ENCODE assay signal across 4 fruit fly cellular contexts in genomic region chr3L:1450940-1451339, dm6.
TF ChIP-seq lines count a peak whose summit lies in the region.

No protein-coding gene starts in this region.

- no peak for TF ChIP-seq CTCF in whole organism, embryonic (GFP tag; optimal IDR thresholded peaks at IDR 0.05; lab: Kevin White, UChicago)

TF ChIP-seq in whole organism, embryonic, 481 proteins besides CTCF, POLR2A, EP300 and RAD21:
- TF ChIP-seq prd (optimal IDR thresholded peaks at IDR 0.05; lab: Kevin White, UChicago) (no peak), prd (GFP tag; IDR thresholded peaks at IDR 0.05; lab: Robert Waterston, UW) (peak; percentile 18; the same call in 1 of the 3 replicates), ara (GFP tag; IDR thresholded peaks at IDR 0.05; lab: Robert Waterston, UW) (0 out of 2 replicates have a peak, but pooled peaks have one; percentile 9), Drgx (GFP tag; IDR thresholded peaks at IDR 0.05; lab: Robert Waterston, UW) (0 out of 2 replicates have a peak, but pooled peaks have one; percentile 28), chinmo (GFP tag; IDR thresholded peaks at IDR 0.05; lab: Robert Waterston, UW; ENCODE audit: partially characterized antibody) (no peak), ash1 (GFP tag; optimal IDR thresholded peaks at IDR 0.05; lab: Kevin White, UChicago) (no peak), Sox102F (GFP tag; optimal IDR thresholded peaks at IDR 0.05; lab: Kevin White, UChicago) (no peak)

TF ChIP-seq in whole organism, prepupa, 60 proteins besides CTCF, POLR2A, EP300 and RAD21 (continues in another document):
- TF ChIP-seq CG34406 (GFP tag; optimal IDR thresholded peaks at IDR 0.05; lab: Kevin White, UChicago) (no peak), ss (GFP tag; optimal IDR thresholded peaks at IDR 0.05; lab: Kevin White, UChicago) (no peak), CG6854 (GFP tag; optimal IDR thresholded peaks at IDR 0.05; lab: Kevin White, UChicago) (no peak), Ets21C (GFP tag; optimal IDR thresholded peaks at IDR 0.05; lab: Kevin White, UChicago) (no peak), spab (GFP tag; optimal IDR thresholded peaks at IDR 0.05; lab: Kevin White, UChicago) (no peak), salr (GFP tag; optimal IDR thresholded peaks at IDR 0.05; lab: Kevin White, UChicago) (no peak), Blimp-1 (GFP tag; optimal IDR thresholded peaks at IDR 0.05; lab: Kevin White, UChicago) (no peak), CG6808 (GFP tag; optimal IDR thresholded peaks at IDR 0.05; lab: Kevin White, UChicago) (no peak), CG6276 (GFP tag; optimal IDR thresholded peaks at IDR 0.05; lab: Kevin White, UChicago) (no peak), OdsH (GFP tag; optimal IDR thresholded peaks at IDR 0.05; lab: Kevin White, UChicago) (peak; percentile 32), Sox102F (GFP tag; optimal IDR thresholded peaks at IDR 0.05; lab: Kevin White, UChicago) (peak; percentile 28), Met (GFP tag; optimal IDR thresholded peaks at IDR 0.05; lab: Kevin White, UChicago) (peak; percentile 19), CG11294 (GFP tag; IDR thresholded peaks at IDR 0.05; lab: Robert Waterston, UW) (no peak), lz (GFP tag; optimal IDR thresholded peaks at IDR 0.05; lab: Kevin White, UChicago) (no peak), Hr38 (GFP tag; optimal IDR thresholded peaks at IDR 0.05; lab: Kevin White, UChicago) (no peak), net (GFP tag; optimal IDR thresholded peaks at IDR 0.05; lab: Kevin White, UChicago) (no peak), CG10631 (GFP tag; optimal IDR thresholded peaks at IDR 0.05; lab: Kevin White, UChicago) (peak; percentile 28), Eip78C (GFP tag; lab: Kevin White, UChicago) (peak; percentile 62), CG8632 (GFP tag; optimal IDR thresholded peaks at IDR 0.05; lab: Kevin White, UChicago) (peak; percentile 2), CG32006 (GFP tag; optimal IDR thresholded peaks at IDR 0.05; lab: Kevin White, UChicago) (peak; percentile 37), pdm3 (GFP tag; optimal IDR thresholded peaks at IDR 0.05; lab: Kevin White, UChicago) (peak; percentile 20), cyc (GFP tag; optimal IDR thresholded peaks at IDR 0.05; lab: Kevin White, UChicago) (no peak), CG31627 (GFP tag; optimal IDR thresholded peaks at IDR 0.05; lab: Kevin White, UChicago) (peak; percentile 18), CG15336 (GFP tag; IDR thresholded peaks at IDR 0.05; lab: Robert Waterston, UW) (peak; percentile 42), CG11762 (GFP tag; optimal IDR thresholded peaks at IDR 0.05; lab: Kevin White, UChicago; ENCODE audit: insufficient read depth) (no peak), Lpt (GFP tag; optimal IDR thresholded peaks at IDR 0.05; lab: Kevin White, UChicago) (no peak), CG3032 (tag; optimal IDR thresholded peaks at IDR 0.05; lab: Kevin White, UChicago) (peak; percentile 10), acj6 (GFP tag; optimal IDR thresholded peaks at IDR 0.05; lab: Kevin White, UChicago) (peak; percentile 27), CG7368 (GFP tag; optimal IDR thresholded peaks at IDR 0.05; lab: Kevin White, UChicago) (no peak)

TF ChIP-seq in whole organism, pupa, 21 proteins besides CTCF, POLR2A, EP300 and RAD21:
- TF ChIP-seq CG9948 (tag; optimal IDR thresholded peaks at IDR 0.05; lab: Kevin White, UChicago) (peak; percentile 42), Pif1B (GFP tag; optimal IDR thresholded peaks at IDR 0.05; lab: Kevin White, UChicago) (no peak), gl (tag; optimal IDR thresholded peaks at IDR 0.05; lab: Kevin White, UChicago) (no peak), Pif1A (GFP tag; optimal IDR thresholded peaks at IDR 0.05; lab: Kevin White, UChicago) (peak; percentile 2), Ets98B (GFP tag; IDR thresholded peaks at IDR 0.05; lab: Robert Waterston, UW) (peak; percentile 28; the same call in 1 of the 2 replicates), fd96Ca (GFP tag; IDR thresholded peaks at IDR 0.05; lab: Robert Waterston, UW) (peak; percentile 54; the same call in 1 of the 3 replicates), CG12605 (GFP tag; IDR thresholded peaks at IDR 0.05; lab: Robert Waterston, UW) (no peak), CG17806 (tag; optimal IDR thresholded peaks at IDR 0.05; lab: Kevin White, UChicago) (peak; percentile 27), CG13204 (GFP tag; optimal IDR thresholded peaks at IDR 0.05; lab: Kevin White, UChicago) (no peak), rn (GFP tag; IDR thresholded peaks at IDR 0.05; lab: Robert Waterston, UW) (no peak), Snoo (tag; optimal IDR thresholded peaks at IDR 0.05; lab: Kevin White, UChicago) (no peak), CG4496 (GFP tag; IDR thresholded peaks at IDR 0.05; lab: Robert Waterston, UW) (0 out of 3 replicates have a peak, but pooled peaks have one; percentile 40), EcR (GFP tag; optimal IDR thresholded peaks at IDR 0.05; lab: Kevin White, UChicago) (no peak), D1 (tag; optimal IDR thresholded peaks at IDR 0.05; lab: Kevin White, UChicago) (no peak), CG8301 (tag; optimal IDR thresholded peaks at IDR 0.05; lab: Kevin White, UChicago) (no peak), CG34367 (tag; optimal IDR thresholded peaks at IDR 0.05; lab: Kevin White, UChicago) (no peak), CG14655 (GFP tag; optimal IDR thresholded peaks at IDR 0.05; lab: Kevin White, UChicago) (peak; percentile 10), CG10348 (GFP tag; IDR thresholded peaks at IDR 0.05; lab: Robert Waterston, UW) (no peak), CG8159 (tag; optimal IDR thresholded peaks at IDR 0.05; lab: Kevin White, UChicago) (peak; percentile 26), CG32121 (GFP tag; IDR thresholded peaks at IDR 0.05; lab: Robert Waterston, UW) (peak; percentile 41; the same call in 1 of the 2 replicates), CG15710 (tag; optimal IDR thresholded peaks at IDR 0.05; lab: Kevin White, UChicago) (no peak)
TF ChIP-seq in whole organism, pupa: peak in this region for 9.

TF ChIP-seq in whole organism, wandering third instar larva, 38 proteins besides CTCF, POLR2A, EP300 and RAD21:
- TF ChIP-seq brk (GFP tag; optimal IDR thresholded peaks at IDR 0.05; lab: Kevin White, UChicago) (no peak), foxo (GFP tag; optimal IDR thresholded peaks at IDR 0.05; lab: Kevin White, UChicago) (peak in 1 of 2 experiments; percentile 11), ey (GFP tag; optimal IDR thresholded peaks at IDR 0.05; lab: Kevin White, UChicago) (peak; percentile 7), h (GFP tag; optimal IDR thresholded peaks at IDR 0.05; lab: Kevin White, UChicago) (peak; percentile 6), fru (GFP tag; optimal IDR thresholded peaks at IDR 0.05; lab: Kevin White, UChicago) (peak; percentile 11), CG32264 (GFP tag; optimal IDR thresholded peaks at IDR 0.05; lab: Kevin White, UChicago) (no peak), GATAd (GFP tag; optimal IDR thresholded peaks at IDR 0.05; lab: Kevin White, UChicago) (no peak), woc (GFP tag; optimal IDR thresholded peaks at IDR 0.05; lab: Kevin White, UChicago) (peak; percentile 10), sage (GFP tag; optimal IDR thresholded peaks at IDR 0.05; lab: Kevin White, UChicago) (no peak), br (GFP tag; optimal IDR thresholded peaks at IDR 0.05; lab: Kevin White, UChicago) (peak; percentile 3), tai (GFP tag; optimal IDR thresholded peaks at IDR 0.05; lab: Kevin White, UChicago) (no peak), pan (optimal IDR thresholded peaks at IDR 0.05; lab: Kevin White, UChicago) (no peak), Dfd (GFP tag; optimal IDR thresholded peaks at IDR 0.05; lab: Kevin White, UChicago) (no peak), rgr (GFP tag; optimal IDR thresholded peaks at IDR 0.05; lab: Kevin White, UChicago) (peak; percentile 25), Mio (GFP tag; optimal IDR thresholded peaks at IDR 0.05; lab: Kevin White, UChicago) (no peak), Vsx2 (GFP tag; optimal IDR thresholded peaks at IDR 0.05; lab: Kevin White, UChicago; ENCODE audit: partially characterized antibody) (no peak)

Comparison
In these comparisons a context has a peak if more than half of its experiments do, and no peak if none do; other contexts are left out.
1. Of the 7 proteins assayed by ChIP-seq in both whole organism, embryonic and whole organism, prepupa: peak only in whole organism, embryonic: none; only in whole organism, prepupa: Gug, Hr39 and Sox102F; in both: none; in neither: 4.